Worm (Caenorhabditis elegans): ENCODE data around the gene unc-76.
"Not testable (repeated sequence)": the region's sequence is repeated elsewhere in the genome, so short reads cannot be mapped to it uniquely, and the experiment has no call there.

ce11 chrV:15105893-15106598 lies 34.5 kb downstream of the unc-76 start, which contains the start of gene C01G10.14:
- TF ChIP-seq aly-2, nhr-237, nhr-12, elt-3, nhr-6, peb-1, F13H6.1 (tag; optimal IDR thresholded peaks at IDR 0.05): not testable (repeated sequence)

Measured in whole organism, L2 larva.